Comparison of ENCODE assay signal across 1 fruit fly cellular context in genomic region chr3L:510823-511227, dm6.
TF ChIP-seq lines count a peak whose summit lies in the region.

No protein-coding gene starts in this region.

TF ChIP-seq in whole organism, embryonic, 481 proteins besides CTCF, POLR2A, EP300 and RAD21 (continued from another document and continues in another):
- TF ChIP-seq aop (GFP tag; IDR thresholded peaks at IDR 0.05; lab: Robert Waterston, UW) (no peak), CG18764 (GFP tag; optimal IDR thresholded peaks at IDR 0.05; lab: Kevin White, UChicago) (no peak), prd (optimal IDR thresholded peaks at IDR 0.05; lab: Kevin White, UChicago) (no peak), prd (GFP tag; IDR thresholded peaks at IDR 0.05; lab: Robert Waterston, UW) (no peak), PHDP (tag; optimal IDR thresholded peaks at IDR 0.05; lab: Kevin White, UChicago) (no peak), nom (GFP tag; optimal IDR thresholded peaks at IDR 0.05; lab: Kevin White, UChicago) (no peak), Vsx1 (GFP tag; optimal IDR thresholded peaks at IDR 0.05; lab: Kevin White, UChicago) (no peak), bab2 (GFP tag; optimal IDR thresholded peaks at IDR 0.05; lab: Kevin White, UChicago) (no peak), CG5953 (GFP tag; IDR thresholded peaks at IDR 0.05; lab: Robert Waterston, UW) (no peak), Jarid2 (GFP tag; optimal IDR thresholded peaks at IDR 0.05; lab: Kevin White, UChicago) (no peak), lov (optimal IDR thresholded peaks at IDR 0.05; lab: Kevin White, UChicago) (no peak), lov (GFP tag; IDR thresholded peaks at IDR 0.05; lab: Robert Waterston, UW) (no peak), sob (GFP tag; IDR thresholded peaks at IDR 0.05; lab: Robert Waterston, UW) (peak; percentile 11; the same call in 1 of the 2 replicates), emc (GFP tag; optimal IDR thresholded peaks at IDR 0.05; lab: Kevin White, UChicago) (no peak), CG18476 (GFP tag; optimal IDR thresholded peaks at IDR 0.05; lab: Kevin White, UChicago) (no peak), D19B (GFP tag; optimal IDR thresholded peaks at IDR 0.05; lab: Kevin White, UChicago) (no peak), Dp (GFP tag; optimal IDR thresholded peaks at IDR 0.05; lab: Kevin White, UChicago) (no peak), CG31388 (GFP tag; optimal IDR thresholded peaks at IDR 0.05; lab: Kevin White, UChicago) (no peak), az2 (GFP tag; optimal IDR thresholded peaks at IDR 0.05; lab: Kevin White, UChicago) (no peak), dimm (GFP tag; IDR thresholded peaks at IDR 0.05; lab: Robert Waterston, UW) (no peak), Doc3 (GFP tag; IDR thresholded peaks at IDR 0.05; lab: Robert Waterston, UW; ENCODE audit: partially characterized antibody) (no peak), Hr39 (optimal IDR thresholded peaks at IDR 0.05; lab: Kevin White, UChicago) (no peak), Rx (GFP tag; IDR thresholded peaks at IDR 0.05; lab: Robert Waterston, UW) (no peak), YL-1 (GFP tag; optimal IDR thresholded peaks at IDR 0.05; lab: Kevin White, UChicago) (no peak), CG2678 (tag; optimal IDR thresholded peaks at IDR 0.05; lab: Kevin White, UChicago) (peak; percentile 33), dan (GFP tag; IDR thresholded peaks at IDR 0.05; lab: Robert Waterston, UW) (no peak), tap (tag; optimal IDR thresholded peaks at IDR 0.05; lab: Kevin White, UChicago) (no peak), exex (tag; optimal IDR thresholded peaks at IDR 0.05; lab: Kevin White, UChicago) (no peak), jing (GFP tag; optimal IDR thresholded peaks at IDR 0.05; lab: Kevin White, UChicago) (no peak), corto (GFP tag; optimal IDR thresholded peaks at IDR 0.05; lab: Kevin White, UChicago) (no peak), CG5245 (GFP tag; optimal IDR thresholded peaks at IDR 0.05; lab: Kevin White, UChicago) (no peak), CG12769 (tag; optimal IDR thresholded peaks at IDR 0.05; lab: Kevin White, UChicago) (peak; percentile 82), pzg (GFP tag; optimal IDR thresholded peaks at IDR 0.05; lab: Kevin White, UChicago) (no peak), crp (GFP tag; optimal IDR thresholded peaks at IDR 0.05; lab: Kevin White, UChicago) (no peak), CG2116 (GFP tag; optimal IDR thresholded peaks at IDR 0.05; lab: Kevin White, UChicago) (no peak), Dip3 (GFP tag; optimal IDR thresholded peaks at IDR 0.05; lab: Kevin White, UChicago) (no peak), CG10959 (GFP tag; IDR thresholded peaks at IDR 0.05; lab: Robert Waterston, UW) (no peak), CG4820 (GFP tag; optimal IDR thresholded peaks at IDR 0.05; lab: Kevin White, UChicago) (no peak), Mes4 (GFP tag; optimal IDR thresholded peaks at IDR 0.05; lab: Kevin White, UChicago) (no peak), Fer2 (tag; optimal IDR thresholded peaks at IDR 0.05; lab: Kevin White, UChicago) (no peak), CG34376 (GFP tag; optimal IDR thresholded peaks at IDR 0.05; lab: Kevin White, UChicago) (no peak), CG1603 (tag; optimal IDR thresholded peaks at IDR 0.05; lab: Kevin White, UChicago) (no peak), CG10366 (GFP tag; IDR thresholded peaks at IDR 0.05; lab: Robert Waterston, UW) (no peak), Dip2 (GFP tag; IDR thresholded peaks at IDR 0.05; lab: Robert Waterston, UW) (no peak), CG14441 (GFP tag; IDR thresholded peaks at IDR 0.05; lab: Robert Waterston, UW) (no peak), pfk (GFP tag; optimal IDR thresholded peaks at IDR 0.05; lab: Kevin White, UChicago) (no peak), Sry-δ (GFP tag; optimal IDR thresholded peaks at IDR 0.05; lab: Kevin White, UChicago) (no peak), CG4707 (GFP tag; optimal IDR thresholded peaks at IDR 0.05; lab: Kevin White, UChicago) (no peak), CG33557 (GFP tag; optimal IDR thresholded peaks at IDR 0.05; lab: Kevin White, UChicago) (no peak), Dfd (GFP tag; optimal IDR thresholded peaks at IDR 0.05; lab: Kevin White, UChicago) (no peak), CrebB (tag; optimal IDR thresholded peaks at IDR 0.05; lab: Kevin White, UChicago) (no peak), Hey (tag; optimal IDR thresholded peaks at IDR 0.05; lab: Kevin White, UChicago) (no peak), Ravus (GFP tag; IDR thresholded peaks at IDR 0.05; lab: Robert Waterston, UW) (no peak), CG9215 (GFP tag; IDR thresholded peaks at IDR 0.05; lab: Robert Waterston, UW) (no peak), Pdp1 (GFP tag; optimal IDR thresholded peaks at IDR 0.05; lab: Kevin White, UChicago) (peak in 1 of 2 experiments; percentile 88), CG4328 (GFP tag; optimal IDR thresholded peaks at IDR 0.05; lab: Kevin White, UChicago) (no peak), zf30C (GFP tag; optimal IDR thresholded peaks at IDR 0.05; lab: Kevin White, UChicago) (no peak), CG9727 (GFP tag; optimal IDR thresholded peaks at IDR 0.05; lab: Kevin White, UChicago) (no peak), CG7839 (tag; optimal IDR thresholded peaks at IDR 0.05; lab: Kevin White, UChicago) (no peak), hb (GFP tag; IDR thresholded peaks at IDR 0.05; lab: Robert Waterston, UW; ENCODE audit: partially characterized antibody) (no peak), bbx (GFP tag; IDR thresholded peaks at IDR 0.05; lab: Robert Waterston, UW; ENCODE audit: partially characterized antibody) (no peak), CG14710 (tag; optimal IDR thresholded peaks at IDR 0.05; lab: Kevin White, UChicago) (no peak), Neu2 (GFP tag; optimal IDR thresholded peaks at IDR 0.05; lab: Kevin White, UChicago; ENCODE audit: borderline replicate concordance) (no peak), Dbx (GFP tag; IDR thresholded peaks at IDR 0.05; lab: Robert Waterston, UW) (no peak), CG17802 (tag; optimal IDR thresholded peaks at IDR 0.05; lab: Kevin White, UChicago) (no peak), hth (optimal IDR thresholded peaks at IDR 0.05; lab: Kevin White, UChicago) (no peak), CG10462 (GFP tag; optimal IDR thresholded peaks at IDR 0.05; lab: Kevin White, UChicago) (no peak), klu (GFP tag; IDR thresholded peaks at IDR 0.05; lab: Robert Waterston, UW) (no peak), HmgD (GFP tag; optimal IDR thresholded peaks at IDR 0.05; lab: Kevin White, UChicago) (no peak), repo (GFP tag; optimal IDR thresholded peaks at IDR 0.05; lab: Kevin White, UChicago) (no peak), al (GFP tag; IDR thresholded peaks at IDR 0.05; lab: Robert Waterston, UW) (no peak), jigr1 (GFP tag; IDR thresholded peaks at IDR 0.05; lab: Robert Waterston, UW) (no peak), yki (optimal IDR thresholded peaks at IDR 0.05; lab: Kevin White, UChicago) (no peak), her (GFP tag; optimal IDR thresholded peaks at IDR 0.05; lab: Kevin White, UChicago) (no peak), Dll (GFP tag; IDR thresholded peaks at IDR 0.05; lab: Robert Waterston, UW; ENCODE audit: partially characterized antibody) (no peak), CG4360 (GFP tag; IDR thresholded peaks at IDR 0.05; lab: Robert Waterston, UW) (no peak), Mad (GFP tag; optimal IDR thresholded peaks at IDR 0.05; lab: Kevin White, UChicago) (no peak), Aef1 (GFP tag; IDR thresholded peaks at IDR 0.05; lab: Robert Waterston, UW) (no peak), CG14667 (GFP tag; IDR thresholded peaks at IDR 0.05; lab: Robert Waterston, UW) (no peak), CG8359 (GFP tag; optimal IDR thresholded peaks at IDR 0.05; lab: Kevin White, UChicago; ENCODE audit: borderline replicate concordance) (no peak), CG16863 (GFP tag; optimal IDR thresholded peaks at IDR 0.05; lab: Kevin White, UChicago) (no peak), Nf-YB (GFP tag; optimal IDR thresholded peaks at IDR 0.05; lab: Kevin White, UChicago) (no peak), pnt (GFP tag; optimal IDR thresholded peaks at IDR 0.05; lab: Kevin White, UChicago) (no peak), wek (GFP tag; optimal IDR thresholded peaks at IDR 0.05; lab: Kevin White, UChicago) (no peak), kni (GFP tag; optimal IDR thresholded peaks at IDR 0.05; lab: Kevin White, UChicago) (peak; percentile 59), dysf (GFP tag; IDR thresholded peaks at IDR 0.05; lab: Robert Waterston, UW) (no peak), CG3065 (GFP tag; optimal IDR thresholded peaks at IDR 0.05; lab: Kevin White, UChicago) (no peak), CG1529 (GFP tag; optimal IDR thresholded peaks at IDR 0.05; lab: Kevin White, UChicago) (no peak), slbo (GFP tag; IDR thresholded peaks at IDR 0.05; lab: Robert Waterston, UW) (no peak), HHEX (GFP tag; optimal IDR thresholded peaks at IDR 0.05; lab: Kevin White, UChicago) (no peak), nmo (GFP tag; optimal IDR thresholded peaks at IDR 0.05; lab: Kevin White, UChicago) (no peak), CG9797 (GFP tag; optimal IDR thresholded peaks at IDR 0.05; lab: Kevin White, UChicago) (no peak), chm (GFP tag; IDR thresholded peaks at IDR 0.05; lab: Robert Waterston, UW) (peak; percentile 45; the same call in 1 of the 2 replicates), CG2199 (GFP tag; IDR thresholded peaks at IDR 0.05; lab: Robert Waterston, UW) (no peak), ro (GFP tag; IDR thresholded peaks at IDR 0.05; lab: Robert Waterston, UW) (no peak), run (tag; optimal IDR thresholded peaks at IDR 0.05; lab: Kevin White, UChicago) (peak; percentile 43), chinmo (GFP tag; IDR thresholded peaks at IDR 0.05; lab: Robert Waterston, UW; ENCODE audit: partially characterized antibody) (peak; percentile 77; the same call in 2 of the 4 replicates), gro (GFP tag; optimal IDR thresholded peaks at IDR 0.05; lab: Kevin White, UChicago) (no peak), D (optimal IDR thresholded peaks at IDR 0.05; lab: Kevin White, UChicago) (no peak), D (GFP tag; optimal IDR thresholded peaks at IDR 0.05; lab: Kevin White, UChicago) (no peak), Bgb (GFP tag; IDR thresholded peaks at IDR 0.05; lab: Robert Waterston, UW; ENCODE audit: partially characterized antibody) (no peak), Drgx (GFP tag; IDR thresholded peaks at IDR 0.05; lab: Robert Waterston, UW) (no peak), vfl (GFP tag; optimal IDR thresholded peaks at IDR 0.05; lab: Kevin White, UChicago) (no peak), CG4404 (GFP tag; IDR thresholded peaks at IDR 0.05; lab: Robert Waterston, UW) (no peak), CG17186 (GFP tag; optimal IDR thresholded peaks at IDR 0.05; lab: Kevin White, UChicago) (no peak), CG3281 (GFP tag; optimal IDR thresholded peaks at IDR 0.05; lab: Kevin White, UChicago) (peak; percentile 4), CG6272 (GFP tag; IDR thresholded peaks at IDR 0.05; lab: Robert Waterston, UW) (no peak), seq (GFP tag; IDR thresholded peaks at IDR 0.05; lab: Robert Waterston, UW) (no peak), CG13123 (GFP tag; optimal IDR thresholded peaks at IDR 0.05; lab: Kevin White, UChicago) (no peak), schlank (tag; optimal IDR thresholded peaks at IDR 0.05; lab: Kevin White, UChicago) (no peak), CG10979 (tag; optimal IDR thresholded peaks at IDR 0.05; lab: Kevin White, UChicago) (no peak), bsh (GFP tag; optimal IDR thresholded peaks at IDR 0.05; lab: Kevin White, UChicago) (no peak), D19A (tag; optimal IDR thresholded peaks at IDR 0.05; lab: Kevin White, UChicago) (no peak), HLH3B (GFP tag; IDR thresholded peaks at IDR 0.05; lab: Robert Waterston, UW) (no peak), CG9817 (tag; optimal IDR thresholded peaks at IDR 0.05; lab: Kevin White, UChicago) (peak; percentile 5), CG7745 (tag; optimal IDR thresholded peaks at IDR 0.05; lab: Kevin White, UChicago) (no peak), pum (GFP tag; optimal IDR thresholded peaks at IDR 0.05; lab: Kevin White, UChicago) (no peak), CG32772 (GFP tag; IDR thresholded peaks at IDR 0.05; lab: Robert Waterston, UW) (no peak), disco-r (GFP tag; optimal IDR thresholded peaks at IDR 0.05; lab: Kevin White, UChicago) (no peak), B-H2 (GFP tag; optimal IDR thresholded peaks at IDR 0.05; lab: Kevin White, UChicago) (no peak), E2f1 (GFP tag; IDR thresholded peaks at IDR 0.05; lab: Robert Waterston, UW) (no peak), Blimp-1 (GFP tag; optimal IDR thresholded peaks at IDR 0.05; lab: Kevin White, UChicago) (peak; percentile 75), CG7963 (GFP tag; IDR thresholded peaks at IDR 0.05; lab: Robert Waterston, UW; ENCODE audit: partially characterized antibody) (no peak), row (GFP tag; IDR thresholded peaks at IDR 0.05; lab: Robert Waterston, UW) (no peak), CG3838 (GFP tag; optimal IDR thresholded peaks at IDR 0.05; lab: Kevin White, UChicago) (no peak), grn (GFP tag; optimal IDR thresholded peaks at IDR 0.05; lab: Kevin White, UChicago) (no peak), CG11247 (GFP tag; IDR thresholded peaks at IDR 0.05; lab: Robert Waterston, UW) (no peak), CG2889 (GFP tag; IDR thresholded peaks at IDR 0.05; lab: Robert Waterston, UW) (no peak), CG3995 (GFP tag; optimal IDR thresholded peaks at IDR 0.05; lab: Kevin White, UChicago) (no peak), kah (GFP tag; optimal IDR thresholded peaks at IDR 0.05; lab: Kevin White, UChicago) (peak; percentile 72), ranshi (GFP tag; IDR thresholded peaks at IDR 0.05; lab: Robert Waterston, UW) (no peak), Ada2b (GFP tag; IDR thresholded peaks at IDR 0.05; lab: Robert Waterston, UW) (no peak), CG6254 (GFP tag; optimal IDR thresholded peaks at IDR 0.05; lab: Kevin White, UChicago) (no peak), mirr (GFP tag; optimal IDR thresholded peaks at IDR 0.05; lab: Kevin White, UChicago) (no peak), wor (GFP tag; IDR thresholded peaks at IDR 0.05; lab: Robert Waterston, UW) (no peak), CG10274 (GFP tag; optimal IDR thresholded peaks at IDR 0.05; lab: Kevin White, UChicago) (no peak), danr (GFP tag; IDR thresholded peaks at IDR 0.05; lab: Robert Waterston, UW) (no peak), Ets97D (GFP tag; optimal IDR thresholded peaks at IDR 0.05; lab: Kevin White, UChicago) (no peak), CG7271 (tag; optimal IDR thresholded peaks at IDR 0.05; lab: Kevin White, UChicago) (no peak), Trl (optimal IDR thresholded peaks at IDR 0.05; lab: Kevin White, UChicago) (no peak), Trl (GFP tag; optimal IDR thresholded peaks at IDR 0.05; lab: Kevin White, UChicago) (no peak), Gug (GFP tag; IDR thresholded peaks at IDR 0.05; lab: Robert Waterston, UW) (no peak)
